Worm (Caenorhabditis elegans) whole organism, L1 larva: ENCODE results near the gene C31H2.4.

Experiments used
- fkh-8 ChIP-seq: sonication (generic microtip); optimal IDR thresholded peaks from 2 replicates; lab custom pipeline; 2016; ENCODE audit warnings: mild to moderate bottlenecking, missing genetic modification characterization, missing compliant biosample characterization
- nhr-237 ChIP-seq: fragments of 150-350 bp; optimal IDR thresholded peaks from 2 replicates; lab custom pipeline; 2014; ENCODE audit warnings: missing biosample characterization, missing genetic modification characterization
- nhr-84 ChIP-seq: sonication (generic microtip); optimal IDR thresholded peaks from 2 replicates; lab custom pipeline; 2017; ENCODE audit warnings: missing biosample characterization, missing genetic modification characterization
- pag-3 ChIP-seq: sonication (generic microtip); optimal IDR thresholded peaks from 2 replicates; lab custom pipeline; 2017; ENCODE audit warnings: missing genetic modification characterization, mild to moderate bottlenecking, missing compliant biosample characterization, antibody characterized with exemption, borderline replicate concordance; ENCODE audit not compliant: insufficient read depth
- pqm-1 ChIP-seq: sonication (generic microtip); optimal IDR thresholded peaks from 3 replicates; lab custom pipeline; 2017; ENCODE audit warnings: missing biosample characterization, missing genetic modification characterization
- rnt-1 ChIP-seq: sonication (generic microtip); optimal IDR thresholded peaks from 2 replicates; lab custom pipeline; 2016; ENCODE audit warnings: mild to moderate bottlenecking, missing genetic modification characterization, moderate library complexity, missing compliant biosample characterization
- swsn-7 ChIP-seq: sonication (generic microtip); optimal IDR thresholded peaks from 2 replicates; lab custom pipeline; 2016; ENCODE audit warnings: missing genetic modification characterization, missing compliant biosample characterization
- unc-98 ChIP-seq: fragments of 200-800 bp; sonication (Bioruptor generic); IDR thresholded peaks from 2 replicates; pipeline ENCODE4 v1.3.6; 2022; ENCODE audit warnings: missing genetic modification characterization, missing compliant biosample characterization

- TF ChIP-seq fkh-8 (tag; lab: Kevin White, UChicago) (no peak), nhr-237 (tag; lab: Kevin White, UChicago) (no peak), pag-3 (tag; lab: Kevin White, UChicago) (no peak), rnt-1 (no peak), nhr-84 (tag; lab: Kevin White, UChicago) (no peak), swsn-7 (tag; lab: Kevin White, UChicago) (no peak), unc-98 (GFP tag; lab: Robert Waterston, UW) (no peak), pqm-1 (tag; lab: Kevin White, UChicago) (no peak)
Measured at ce11 chrX:5131760-5132159, 27.7 kb downstream of the C31H2.4 start.
